Worm (Caenorhabditis elegans) whole organism, L3 larva: ENCODE results near the gene cnc-9.

Experiments
- ZK546.5 ChIP-seq: sonication (generic microtip); optimal IDR thresholded peaks from 2 replicates; lab custom pipeline; 2017; ENCODE audit warnings: missing biosample characterization, missing genetic modification characterization
- ama-1 ChIP-seq: fragments of 150-350 bp; optimal IDR thresholded peaks from 2 replicates; lab custom pipeline; 2018
- ceh-9 ChIP-seq: sonication (generic microtip); optimal IDR thresholded peaks from 2 replicates; lab custom pipeline; 2018; ENCODE audit warnings: missing biosample characterization, missing genetic modification characterization
- elt-1 ChIP-seq: fragments of 150-350 bp; optimal IDR thresholded peaks from 2 replicates; lab custom pipeline; 2014; ENCODE audit warnings: missing biosample characterization, missing genetic modification characterization
- elt-2 ChIP-seq: sonication (generic microtip); optimal IDR thresholded peaks from 2 replicates; lab custom pipeline; 2016; ENCODE audit warnings: missing genetic modification reagents, mild to moderate bottlenecking, missing genetic modification characterization, missing compliant biosample characterization
- elt-3 ChIP-seq, 3 experiments: fragments of 150-350 bp in 1 of 3; sonication (generic microtip) in 2 of 3; optimal IDR thresholded peaks; 2 replicates in 2 of 3; 4 replicates in 1 of 3; lab custom pipeline; 2014 to 2017; ENCODE audit warnings: missing biosample characterization in 3 of 3, missing genetic modification characterization in 3 of 3
- lin-15B ChIP-seq: fragments of 150-350 bp; optimal IDR thresholded peaks from 2 replicates; lab custom pipeline; 2014; ENCODE audit warnings: missing biosample characterization, missing genetic modification characterization
- mdl-1 ChIP-seq: fragments of 150-350 bp; optimal IDR thresholded peaks from 2 replicates; lab custom pipeline; 2014; ENCODE audit warnings: missing biosample characterization, missing genetic modification characterization
- nfya-1 ChIP-seq: sonication (generic microtip); optimal IDR thresholded peaks from 2 replicates; lab custom pipeline; 2017; ENCODE audit warnings: missing genetic modification characterization, mild to moderate bottlenecking, missing compliant biosample characterization, antibody characterized with exemption, moderate library complexity; ENCODE audit not compliant: insufficient read depth
- nhr-43 ChIP-seq: sonication (generic microtip); optimal IDR thresholded peaks from 2 replicates; lab custom pipeline; 2016; ENCODE audit warnings: mild to moderate bottlenecking, missing genetic modification characterization, missing compliant biosample characterization; ENCODE audit not compliant: poor library complexity, severe bottlenecking
- nhr-76 ChIP-seq: fragments of 150-350 bp; sonication (generic microtip); optimal IDR thresholded peaks from 5 replicates; lab custom pipeline; 2014; ENCODE audit warnings: missing biosample characterization, missing genetic modification characterization
- pha-4 ChIP-seq: fragments of 150-350 bp; optimal IDR thresholded peaks from 2 replicates; lab custom pipeline; 2014; ENCODE audit warnings: missing biosample characterization, missing genetic modification reagents, missing genetic modification characterization

DNA sequence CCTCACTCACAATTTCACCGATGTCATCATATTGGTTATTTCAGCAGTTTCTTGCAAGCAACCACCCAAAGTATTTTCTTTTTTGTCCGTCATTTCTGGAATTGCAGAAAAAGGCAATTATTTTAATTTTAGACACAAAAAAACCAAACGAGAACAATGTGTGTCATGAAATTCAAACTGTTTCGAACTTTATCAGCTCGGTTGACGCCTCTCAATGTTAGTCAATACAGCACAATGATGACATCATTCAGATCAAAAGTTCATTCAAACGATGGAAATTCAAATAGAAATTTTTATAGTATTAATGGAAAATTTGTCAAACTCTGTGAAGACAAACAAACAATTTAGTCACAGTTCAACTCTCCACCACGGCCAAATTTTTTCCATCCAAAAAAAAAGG is 8.1 kb downstream of the cnc-9 start, which contains the start of gene fbxa-105:
- TF ChIP-seq ama-1 (lab: Kevin White, UChicago) (no peak), pha-4 (peak; percentile 48), nhr-76 (no peak), mdl-1 (no peak), elt-2 (tag; lab: Kevin White, UChicago) (peak; percentile 60), elt-1 (tag; lab: Kevin White, UChicago) (no peak), nhr-43 (tag; lab: Kevin White, UChicago) (no peak), nfya-1 (tag; lab: Kevin White, UChicago) (no peak), ceh-9 (no peak), ZK546.5 (no peak), lin-15B (tag; lab: Kevin White, UChicago) (no peak), elt-3 (tag; optimal IDR thresholded peaks at IDR 0.05; lab: Kevin White, UChicago) (no peak)
